Worm (Caenorhabditis elegans) whole organism, late embryonic: ENCODE data around the gene mpc-1.

Source experiments
- ceh-48 ChIP-seq: sonication (generic microtip); optimal IDR thresholded peaks from 2 replicates; lab custom pipeline; 2016; ENCODE audit warnings: missing genetic modification characterization, inconsistent platforms, missing compliant biosample characterization
- dmd-4 ChIP-seq: sonication (generic microtip); optimal IDR thresholded peaks from 2 replicates; lab custom pipeline; 2016; ENCODE audit warnings: borderline replicate concordance, missing genetic modification characterization, missing compliant biosample characterization
- madf-2 ChIP-seq: sonication (generic microtip); optimal IDR thresholded peaks from 2 replicates; lab custom pipeline; 2017; ENCODE audit warnings: missing genetic modification characterization, missing compliant biosample characterization
- pha-4 ChIP-seq: fragments of 150-350 bp; optimal IDR thresholded peaks from 2 replicates; lab custom pipeline; 2018; ENCODE audit warnings: missing biosample characterization, missing genetic modification reagents, missing genetic modification characterization
- ttx-3 ChIP-seq: sonication (generic microtip); optimal IDR thresholded peaks from 2 replicates; lab custom pipeline; 2016; ENCODE audit warnings: missing genetic modification reagents, missing genetic modification characterization, missing compliant biosample characterization

DNA sequence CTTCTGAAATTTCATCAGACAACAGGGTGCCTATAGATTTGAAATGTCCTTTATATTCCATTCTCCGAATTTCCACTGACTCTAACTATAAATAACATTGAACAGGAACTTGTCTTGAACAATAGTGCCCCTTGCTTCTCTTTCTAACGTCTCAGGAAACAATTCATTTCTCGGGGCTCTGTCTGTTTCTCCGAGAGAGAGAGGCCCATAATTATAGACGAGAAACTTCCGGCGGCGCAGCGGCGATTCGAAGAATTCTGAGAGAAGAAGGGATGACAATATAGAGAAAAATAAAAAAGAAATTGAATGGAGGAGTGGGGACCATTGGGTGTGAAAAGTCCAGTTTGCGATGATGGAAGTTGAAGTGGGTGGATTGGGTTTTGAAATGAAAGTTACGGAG, 47.0 kb downstream of the mpc-1 start:
- TF ChIP-seq madf-2 (tag; lab: Kevin White, UChicago): no peak
- TF ChIP-seq pha-4 (tag; lab: Kevin White, UChicago): no peak
- no peak for TF ChIP-seq ttx-3 (tag; lab: Kevin White, UChicago)
- TF ChIP-seq ceh-48 (tag; lab: Kevin White, UChicago): no peak
- no peak for TF ChIP-seq dmd-4 (tag; lab: Kevin White, UChicago)
